Fruit fly (Drosophila melanogaster) whole organism, embryonic: ENCODE data around the gene CG12995.

Experiments used
- Ada2b ChIP-seq: fragments of 200-800 bp; sonication (Bioruptor generic); IDR thresholded peaks from 2 replicates; pipeline ENCODE4 v1.3.6; 2022; ENCODE audit warnings: missing biosample characterization, missing genetic modification characterization
- Awh ChIP-seq: fragments of 200-800 bp; sonication (Bioruptor generic); IDR thresholded peaks from 2 replicates; pipeline ENCODE4, ENCODE4 v1.3.6; 2022; ENCODE audit warnings: missing biosample characterization, missing genetic modification characterization
- CG11247 ChIP-seq: fragments of 200-800 bp; sonication (Bioruptor generic); IDR thresholded peaks from 2 replicates; pipeline ENCODE4 v1.3.6; 2022; ENCODE audit warnings: missing biosample characterization, missing genetic modification characterization
- CG11695 ChIP-seq: fragments of 200-800 bp; sonication (Bioruptor generic); IDR thresholded peaks from 3 replicates; pipeline ENCODE4 v1.3.6; 2022; ENCODE audit warnings: missing biosample characterization, missing genetic modification characterization
- CG12299 ChIP-seq: fragments of 200-800 bp; sonication (Bioruptor generic); optimal IDR thresholded peaks from 2 replicates; lab custom pipeline; 2018; ENCODE audit warnings: missing biosample characterization, mild to moderate bottlenecking, missing genetic modification characterization
- CG13296 ChIP-seq: fragments of 200-800 bp; sonication (Bioruptor generic); optimal IDR thresholded peaks from 3 replicates; lab custom pipeline; 2018; ENCODE audit warnings: missing biosample characterization, mild to moderate bottlenecking, missing genetic modification characterization
- CG13424 ChIP-seq: fragments of 200-800 bp; sonication (Bioruptor generic); optimal IDR thresholded peaks from 2 replicates; lab custom pipeline; 2019; ENCODE audit warnings: missing biosample characterization, mild to moderate bottlenecking, missing genetic modification characterization, moderate library complexity
- CG14441 ChIP-seq: fragments of 200-800 bp; sonication (Bioruptor generic); IDR thresholded peaks from 2 replicates; pipeline ENCODE4 v1.3.6; 2022; ENCODE audit warnings: missing biosample characterization, missing genetic modification characterization
- CG14667 ChIP-seq: fragments of 200-800 bp; sonication (Bioruptor generic); IDR thresholded peaks from 2 replicates; pipeline ENCODE4 v1.3.6; 2022; ENCODE audit warnings: missing biosample characterization, missing genetic modification characterization
- CG17328 ChIP-seq: fragments of 200-800 bp; sonication (Bioruptor generic); IDR thresholded peaks from 2 replicates; pipeline ENCODE4 v1.3.6; 2022; ENCODE audit warnings: missing biosample characterization, missing genetic modification characterization
- CG2116 ChIP-seq: fragments of 200-800 bp; sonication (Bioruptor generic); optimal IDR thresholded peaks from 3 replicates; lab custom pipeline; 2018; ENCODE audit warnings: missing biosample characterization, mild to moderate bottlenecking, missing genetic modification characterization
- CG2129 ChIP-seq: fragments of 200-800 bp; sonication (Bioruptor generic); IDR thresholded peaks from 2 replicates; pipeline ENCODE4 v1.3.6; 2022; ENCODE audit warnings: missing biosample characterization, missing genetic modification characterization; ENCODE audit not compliant: partially characterized antibody
- CG30431 ChIP-seq: fragments of 200-800 bp; sonication (Bioruptor generic); optimal IDR thresholded peaks from 2 replicates; lab custom pipeline; 2017; ENCODE audit warnings: missing biosample characterization, missing genetic modification characterization
- CG31365 ChIP-seq: fragments of 200-800 bp; sonication (Bioruptor generic); optimal IDR thresholded peaks from 2 replicates; lab custom pipeline; 2018; ENCODE audit warnings: missing biosample characterization, mild to moderate bottlenecking, missing genetic modification characterization
- CG34422 ChIP-seq: fragments of 200-800 bp; sonication (Bioruptor generic); IDR thresholded peaks from 3 replicates; pipeline ENCODE4 v1.3.6; 2022; ENCODE audit warnings: missing biosample characterization, missing genetic modification characterization
- CG42726 ChIP-seq: fragments of 200-800 bp; sonication (Bioruptor generic); IDR thresholded peaks from 2 replicates; pipeline ENCODE4 v1.3.6; 2022; ENCODE audit warnings: missing biosample characterization, missing genetic modification characterization; ENCODE audit not compliant: partially characterized antibody
- CG4730 ChIP-seq: fragments of 200-800 bp; sonication (Bioruptor generic); IDR thresholded peaks from 2 replicates; pipeline ENCODE4 v1.3.6; 2022; ENCODE audit warnings: missing biosample characterization, missing genetic modification characterization
- CG4820 ChIP-seq: fragments of 200-800 bp; sonication (Bioruptor generic); optimal IDR thresholded peaks from 3 replicates; lab custom pipeline; 2016; ENCODE audit warnings: missing biosample characterization, missing genetic modification characterization
- CG8924 ChIP-seq: fragments of 200-800 bp; optimal IDR thresholded peaks from 3 replicates; lab custom pipeline; 2019; ENCODE audit warnings: missing biosample characterization, mild to moderate bottlenecking, missing genetic modification characterization, moderate library complexity
- Drgx ChIP-seq: fragments of 200-800 bp; sonication (Bioruptor generic); IDR thresholded peaks from 2 replicates; pipeline ENCODE4 v1.3.6; 2022; ENCODE audit warnings: missing biosample characterization, missing genetic modification characterization
- Ets65A ChIP-seq: fragments of 200-800 bp; sonication (Bioruptor generic); peaks from one replicate; lab custom pipeline; 2016; ENCODE audit warnings: missing biosample characterization, missing genetic modification characterization
- Gug ChIP-seq: fragments of 200-800 bp; sonication (Bioruptor generic); IDR thresholded peaks from 4 replicates; pipeline ENCODE4 v1.3.6; 2022; ENCODE audit warnings: missing biosample characterization, missing genetic modification characterization
- Hr3 ChIP-seq: fragments of 200-800 bp; sonication (Bioruptor generic); optimal IDR thresholded peaks from 3 replicates; lab custom pipeline; 2016; ENCODE audit warnings: missing biosample characterization, missing genetic modification characterization
- Mes4 ChIP-seq: fragments of 200-800 bp; sonication (Bioruptor generic); optimal IDR thresholded peaks from 2 replicates; lab custom pipeline; 2016; ENCODE audit warnings: missing biosample characterization, missing genetic modification characterization
- Nf-YA ChIP-seq: fragments of 200-800 bp; sonication (Bioruptor generic); IDR thresholded peaks from 2 replicates; pipeline ENCODE4 v1.3.6; 2022; ENCODE audit warnings: missing biosample characterization, missing genetic modification characterization
- Nf-YB ChIP-seq: fragments of 200-800 bp; sonication (Bioruptor generic); optimal IDR thresholded peaks from 3 replicates; lab custom pipeline; 2019; ENCODE audit warnings: missing biosample characterization, mild to moderate bottlenecking, missing genetic modification characterization, moderate library complexity
- Oli ChIP-seq: fragments of 200-800 bp; sonication (Bioruptor generic); optimal IDR thresholded peaks from 2 replicates; lab custom pipeline; 2018; ENCODE audit warnings: missing biosample characterization, mild to moderate bottlenecking, missing genetic modification characterization, moderate library complexity
- Pdp1 ChIP-seq, 2 experiments: fragments of 200-800 bp; sonication (Bioruptor generic); optimal IDR thresholded peaks; 3 replicates each; lab custom pipeline; 2016; ENCODE audit warnings: missing biosample characterization in 2 of 2, missing genetic modification characterization in 2 of 2, mild to moderate bottlenecking in 1 of 2, moderate library complexity in 1 of 2
- Vsx1 ChIP-seq: fragments of 200-800 bp; sonication (Bioruptor generic); optimal IDR thresholded peaks from 2 replicates; lab custom pipeline; 2017; ENCODE audit warnings: missing biosample characterization, mild to moderate bottlenecking, missing genetic modification characterization, missing genetic modification reagents
- ase ChIP-seq: fragments of 200-800 bp; sonication (Bioruptor generic); IDR thresholded peaks from 3 replicates; pipeline ENCODE4 v1.3.6; 2022; ENCODE audit warnings: missing biosample characterization, missing genetic modification characterization
- bigmax ChIP-seq: fragments of 200-800 bp; sonication (Bioruptor generic); optimal IDR thresholded peaks from 2 replicates; lab custom pipeline; 2018; ENCODE audit warnings: missing biosample characterization, mild to moderate bottlenecking, missing genetic modification characterization
- bowl ChIP-seq: fragments of 200-800 bp; sonication (Bioruptor generic); IDR thresholded peaks from 2 replicates; pipeline ENCODE4 v1.3.6; 2022; ENCODE audit warnings: missing biosample characterization, missing genetic modification characterization
- bsh ChIP-seq, 2 experiments: fragments of 200-800 bp; sonication (Bioruptor generic); optimal IDR thresholded peaks; 2 replicates each; lab custom pipeline; 2017 to 2018; ENCODE audit warnings: mild to moderate bottlenecking in 2 of 2, missing biosample characterization in 2 of 2, missing genetic modification characterization in 2 of 2, moderate library complexity in 1 of 2
- cg ChIP-seq: fragments of 200-800 bp; sonication (Bioruptor generic); optimal IDR thresholded peaks from 3 replicates; lab custom pipeline; 2019; ENCODE audit warnings: missing biosample characterization, mild to moderate bottlenecking, missing genetic modification characterization, moderate library complexity
- chif ChIP-seq, 2 experiments: fragments of 200-800 bp; sonication (Bioruptor generic); optimal IDR thresholded peaks; 3 replicates each; lab custom pipeline; 2016; ENCODE audit warnings: missing biosample characterization in 2 of 2, missing genetic modification characterization in 2 of 2
- en ChIP-seq: fragments of 200-800 bp; sonication (Bioruptor generic); optimal IDR thresholded peaks from 2 replicates; lab custom pipeline; 2016; ENCODE audit warnings: missing biosample characterization, missing genetic modification characterization
- fu2 ChIP-seq: fragments of 200-800 bp; sonication (Bioruptor generic); optimal IDR thresholded peaks from 2 replicates; lab custom pipeline; 2016; ENCODE audit warnings: missing biosample characterization, missing genetic modification characterization
- gsb ChIP-seq: fragments of 200-800 bp; sonication (Bioruptor generic); IDR thresholded peaks from 2 replicates; pipeline ENCODE4 v1.3.6; 2022; ENCODE audit warnings: missing biosample characterization, missing genetic modification characterization
- gsb-n ChIP-seq: fragments of 200-800 bp; sonication (Bioruptor generic); optimal IDR thresholded peaks from 3 replicates; lab custom pipeline; 2018; ENCODE audit warnings: missing biosample characterization, mild to moderate bottlenecking, missing genetic modification characterization
- kah ChIP-seq: fragments of 200-800 bp; sonication (Bioruptor generic); optimal IDR thresholded peaks from 2 replicates; lab custom pipeline; 2018; ENCODE audit warnings: missing biosample characterization, mild to moderate bottlenecking, missing genetic modification characterization
- maf-S ChIP-seq: fragments of 200-800 bp; sonication (Bioruptor generic); optimal IDR thresholded peaks from 2 replicates; lab custom pipeline; 2016; ENCODE audit warnings: missing biosample characterization, missing genetic modification characterization
- mam ChIP-seq: fragments of 200-800 bp; sonication (Bioruptor generic); optimal IDR thresholded peaks from 3 replicates; lab custom pipeline; 2016; ENCODE audit warnings: missing biosample characterization, missing genetic modification characterization
- oc ChIP-seq: fragments of 200-800 bp; sonication (Bioruptor generic); optimal IDR thresholded peaks from 2 replicates; lab custom pipeline; 2018; ENCODE audit warnings: missing biosample characterization, mild to moderate bottlenecking, missing genetic modification characterization, moderate library complexity
- otp ChIP-seq: fragments of 200-800 bp; sonication (Bioruptor generic); IDR thresholded peaks from 3 replicates; pipeline ENCODE4, ENCODE4 v1.3.6; 2022; ENCODE audit warnings: missing biosample characterization, missing genetic modification characterization
- p53 ChIP-seq: fragments of 200-800 bp; sonication (Bioruptor generic); optimal IDR thresholded peaks from 2 replicates; lab custom pipeline; 2016; ENCODE audit warnings: missing biosample characterization, missing genetic modification characterization
- repo ChIP-seq: fragments of 200-800 bp; sonication (Bioruptor generic); optimal IDR thresholded peaks from 2 replicates; lab custom pipeline; 2016; ENCODE audit warnings: missing biosample characterization, missing genetic modification characterization
- ro ChIP-seq: fragments of 200-800 bp; sonication (Bioruptor generic); IDR thresholded peaks from 2 replicates; pipeline ENCODE4 v1.3.6; 2022; ENCODE audit warnings: missing biosample characterization, missing genetic modification characterization
- unc-4 ChIP-seq: fragments of 200-800 bp; sonication (Bioruptor generic); IDR thresholded peaks from 2 replicates; pipeline ENCODE4 v1.3.6; 2022; ENCODE audit warnings: missing biosample characterization, missing genetic modification characterization; ENCODE audit not compliant: partially characterized antibody
- unpg ChIP-seq: fragments of 200-800 bp; sonication (Bioruptor generic); optimal IDR thresholded peaks from 3 replicates; lab custom pipeline; 2018; ENCODE audit warnings: missing biosample characterization, mild to moderate bottlenecking, missing genetic modification characterization, moderate library complexity
- vfl ChIP-seq: fragments of 200-800 bp; sonication (Bioruptor generic); optimal IDR thresholded peaks from 2 replicates; lab custom pipeline; 2016; ENCODE audit warnings: missing biosample characterization, missing genetic modification characterization
- yki ChIP-seq: fragments of >200 bp; optimal IDR thresholded peaks from 3 replicates; lab custom pipeline; 2018

Gene CG12995

dm6 chrX:17176542-17176941 lies 33.3 kb downstream of the CG12995 start (continued):
- peak in 1 of 2 experiments; percentile 44 for TF ChIP-seq chif (GFP tag; optimal IDR thresholded peaks at IDR 0.05; lab: Kevin White, UChicago)
- TF ChIP-seq Gug (GFP tag; lab: Robert Waterston, UW) = 0 out of 4 replicates have a peak, but pooled peaks have one; percentile 21
- peak; percentile 74 for TF ChIP-seq CG14441 (GFP tag; lab: Robert Waterston, UW)
- peak; percentile 45 for TF ChIP-seq Oli (tag; lab: Kevin White, UChicago)
- TF ChIP-seq CG14667 (GFP tag; lab: Robert Waterston, UW) = 0 out of 2 replicates have a peak, but pooled peaks have one; percentile 22
- peak; percentile 68 for TF ChIP-seq Ada2b (GFP tag; lab: Robert Waterston, UW)
- TF ChIP-seq CG4730 = peak; percentile 31; the same call in 1 of the 2 replicates
- TF ChIP-seq CG4820 (GFP tag; lab: Kevin White, UChicago) = peak; percentile 32
- no peak for TF ChIP-seq Nf-YA
- peak; percentile 62; the same call in 1 of the 3 replicates for TF ChIP-seq CG34422 (GFP tag; lab: Robert Waterston, UW)
- no peak for TF ChIP-seq unc-4 (GFP tag; lab: Robert Waterston, UW)
- no peak for TF ChIP-seq CG12299 (tag; lab: Kevin White, UChicago)
- no peak for TF ChIP-seq bigmax (GFP tag; lab: Kevin White, UChicago)
- TF ChIP-seq maf-S (GFP tag; lab: Kevin White, UChicago) = no peak
- TF ChIP-seq oc (tag; lab: Kevin White, UChicago) = peak; percentile 66
- TF ChIP-seq fu2 (GFP tag; lab: Kevin White, UChicago) = peak; percentile 2
- peak; percentile 68 for TF ChIP-seq Ets65A (GFP tag; lab: Kevin White, UChicago)
- TF ChIP-seq CG11247 (GFP tag; lab: Robert Waterston, UW) = peak; percentile 54; the same call in 1 of the 2 replicates
- TF ChIP-seq bowl = 0 out of 2 replicates have a peak, but pooled peaks have one; percentile 23
- peak; percentile 29 to 31 for TF ChIP-seq bsh (GFP tag; optimal IDR thresholded peaks at IDR 0.05; lab: Kevin White, UChicago)
- peak; percentile 57 for TF ChIP-seq unpg (GFP tag; lab: Kevin White, UChicago)
- TF ChIP-seq CG17328 (GFP tag; lab: Robert Waterston, UW) = peak; percentile 56
- TF ChIP-seq CG11695 (GFP tag; lab: Robert Waterston, UW) = peak; percentile 72; the same call in 2 of the 3 replicates
- TF ChIP-seq CG13296 (GFP tag; lab: Kevin White, UChicago) = peak; percentile 38
- peak; percentile 32; the same call in 1 of the 3 replicates for TF ChIP-seq otp (GFP tag; lab: Robert Waterston, UW)
- TF ChIP-seq gsb = peak; percentile 51; the same call in 1 of the 2 replicates
- no peak for TF ChIP-seq yki
- no peak for TF ChIP-seq CG2129 (GFP tag; lab: Robert Waterston, UW)
- peak; percentile 60 for TF ChIP-seq Drgx (GFP tag; lab: Robert Waterston, UW)
- TF ChIP-seq repo (GFP tag; lab: Kevin White, UChicago) = peak; percentile 16
- TF ChIP-seq cg (GFP tag; lab: Kevin White, UChicago) = no peak
- no peak for TF ChIP-seq p53 (GFP tag; lab: Kevin White, UChicago)
- peak; percentile 27 to 47 for TF ChIP-seq Pdp1 (GFP tag; optimal IDR thresholded peaks at IDR 0.05; lab: Kevin White, UChicago)
- TF ChIP-seq Nf-YB = no peak
- peak; percentile 23 for TF ChIP-seq Hr3 (GFP tag; lab: Kevin White, UChicago)
- no peak for TF ChIP-seq Vsx1
- TF ChIP-seq CG2116 (GFP tag; lab: Kevin White, UChicago) = no peak
- TF ChIP-seq gsb-n (tag; lab: Kevin White, UChicago) = no peak
- TF ChIP-seq Awh (GFP tag; lab: Robert Waterston, UW) = peak; percentile 74; the same call in 1 of the 2 replicates
- TF ChIP-seq CG8924 (tag; lab: Kevin White, UChicago) = peak; percentile 32
- no peak for TF ChIP-seq kah
- no peak for TF ChIP-seq ro (GFP tag; lab: Robert Waterston, UW)
- no peak for TF ChIP-seq CG42726 (GFP tag; lab: Robert Waterston, UW)
- TF ChIP-seq mam (GFP tag; lab: Kevin White, UChicago) = peak; percentile 49
- TF ChIP-seq CG31365 (tag; lab: Kevin White, UChicago) = no peak
- TF ChIP-seq en (GFP tag; lab: Kevin White, UChicago) = peak; percentile 37
- TF ChIP-seq CG13424 (tag; lab: Kevin White, UChicago) = peak; percentile 57
- peak; percentile 72 for TF ChIP-seq ase (GFP tag; lab: Robert Waterston, UW)
- peak; percentile 44 for TF ChIP-seq Mes4 (GFP tag; lab: Kevin White, UChicago)
- TF ChIP-seq CG30431 (GFP tag; lab: Kevin White, UChicago) = no peak
- TF ChIP-seq vfl (GFP tag; lab: Kevin White, UChicago) = no peak
